Fruit fly (Drosophila melanogaster) whole organism, prepupa: ENCODE results near the gene mRpS24.

Experiments
- Blimp-1 ChIP-seq: fragments of 200-800 bp; sonication (Bioruptor generic); optimal IDR thresholded peaks from 3 replicates; lab custom pipeline; 2017; ENCODE audit warnings: missing biosample characterization, missing genetic modification characterization, mild to moderate bottlenecking, moderate library complexity, missing genetic modification reagents
- CG10631 ChIP-seq: fragments of 200-800 bp; sonication (Bioruptor generic); optimal IDR thresholded peaks from 2 replicates; lab custom pipeline; 2016; ENCODE audit warnings: missing biosample characterization, missing genetic modification characterization
- CG10669 ChIP-seq: fragments of 200-800 bp; sonication (Bioruptor generic); optimal IDR thresholded peaks from 3 replicates; lab custom pipeline; 2018; ENCODE audit warnings: missing biosample characterization, mild to moderate bottlenecking, missing genetic modification characterization, moderate library complexity
- CG11294 ChIP-seq: fragments of 200-800 bp; sonication (Bioruptor generic); IDR thresholded peaks from 2 replicates; pipeline ENCODE4 v1.3.6; 2022; ENCODE audit warnings: missing biosample characterization, missing genetic modification characterization
- CG11762 ChIP-seq: fragments of 200-800 bp; sonication (Bioruptor generic); optimal IDR thresholded peaks from 3 replicates; lab custom pipeline; 2016; ENCODE audit warnings: missing biosample characterization, missing genetic modification characterization; ENCODE audit not compliant: insufficient read depth
- CG11902 ChIP-seq: fragments of 200-800 bp; sonication (Bioruptor generic); optimal IDR thresholded peaks from 3 replicates; lab custom pipeline; 2016; ENCODE audit warnings: missing biosample characterization, missing genetic modification characterization
- CG15336 ChIP-seq: fragments of 200-800 bp; sonication (Bioruptor generic); IDR thresholded peaks from 2 replicates; pipeline ENCODE4 v1.3.6; 2022; ENCODE audit warnings: missing biosample characterization, missing genetic modification characterization
- CG1621 ChIP-seq: fragments of 200-800 bp; sonication (Bioruptor generic); optimal IDR thresholded peaks from 3 replicates; lab custom pipeline; 2018; ENCODE audit warnings: missing biosample characterization, mild to moderate bottlenecking, missing genetic modification characterization
- CG16779 ChIP-seq: fragments of 200-800 bp; sonication (Bioruptor generic); optimal IDR thresholded peaks from 3 replicates; lab custom pipeline; 2017; ENCODE audit warnings: missing biosample characterization, mild to moderate bottlenecking, missing genetic modification characterization
- CG31627 ChIP-seq: fragments of 200-800 bp; sonication (Bioruptor generic); optimal IDR thresholded peaks from 3 replicates; lab custom pipeline; 2016; ENCODE audit warnings: missing biosample characterization, missing genetic modification characterization
- CG32006 ChIP-seq: fragments of 200-800 bp; sonication (Bioruptor generic); optimal IDR thresholded peaks from 3 replicates; lab custom pipeline; 2017; ENCODE audit warnings: missing biosample characterization, mild to moderate bottlenecking, missing genetic modification characterization
- CG34406 ChIP-seq: fragments of 200-800 bp; sonication (Bioruptor generic); optimal IDR thresholded peaks from 3 replicates; lab custom pipeline; 2016; ENCODE audit warnings: missing biosample characterization, missing genetic modification characterization
- CG3919 ChIP-seq: fragments of 200-800 bp; sonication (Bioruptor generic); optimal IDR thresholded peaks from 3 replicates; lab custom pipeline; 2016; ENCODE audit warnings: missing biosample characterization, missing genetic modification characterization
- CG4318 ChIP-seq: fragments of 200-800 bp; sonication (Bioruptor generic); optimal IDR thresholded peaks from 3 replicates; lab custom pipeline; 2017; ENCODE audit warnings: missing biosample characterization, mild to moderate bottlenecking, missing genetic modification characterization
- CG6276 ChIP-seq: fragments of 200-800 bp; sonication (Bioruptor generic); optimal IDR thresholded peaks from 2 replicates; lab custom pipeline; 2017; ENCODE audit warnings: missing biosample characterization, mild to moderate bottlenecking, missing genetic modification characterization
- CG6792 ChIP-seq: fragments of 200-800 bp; sonication (Bioruptor generic); optimal IDR thresholded peaks from 3 replicates; lab custom pipeline; 2016; ENCODE audit warnings: missing biosample characterization, missing genetic modification characterization
- CG6808 ChIP-seq: fragments of 200-800 bp; sonication (Bioruptor generic); optimal IDR thresholded peaks from 3 replicates; lab custom pipeline; 2017; ENCODE audit warnings: missing biosample characterization, missing genetic modification characterization, mild to moderate bottlenecking, moderate library complexity, missing genetic modification reagents
- CG6854 ChIP-seq: fragments of 200-800 bp; sonication (Bioruptor generic); optimal IDR thresholded peaks from 2 replicates; lab custom pipeline; 2017; ENCODE audit warnings: missing biosample characterization, mild to moderate bottlenecking, missing genetic modification characterization
- CG7368 ChIP-seq: fragments of 200-800 bp; sonication (Bioruptor generic); optimal IDR thresholded peaks from 3 replicates; lab custom pipeline; 2016; ENCODE audit warnings: missing biosample characterization, missing genetic modification characterization
- CG8119 ChIP-seq: fragments of 200-800 bp; sonication (Bioruptor generic); IDR thresholded peaks from 3 replicates; pipeline ENCODE4 v1.3.6; 2022; ENCODE audit warnings: missing biosample characterization, missing genetic modification characterization
- CG8319 ChIP-seq: fragments of 200-800 bp; sonication (Bioruptor generic); optimal IDR thresholded peaks from 3 replicates; lab custom pipeline; 2016; ENCODE audit warnings: missing biosample characterization, missing genetic modification characterization
- CG9139 ChIP-seq: fragments of 200-800 bp; sonication (Bioruptor generic); optimal IDR thresholded peaks from 3 replicates; lab custom pipeline; 2017; ENCODE audit warnings: missing biosample characterization, mild to moderate bottlenecking, missing genetic modification characterization
- Eip75B ChIP-seq: fragments of 200-800 bp; sonication (Bioruptor generic); optimal IDR thresholded peaks from 3 replicates; lab custom pipeline; 2016; ENCODE audit warnings: missing biosample characterization, missing genetic modification characterization
- Eip78C ChIP-seq: fragments of 200-800 bp; sonication (Bioruptor generic); peaks from one replicate; lab custom pipeline; 2016; ENCODE audit warnings: missing biosample characterization, missing genetic modification characterization
- Eip93F ChIP-seq: fragments of 200-800 bp; sonication (Bioruptor generic); optimal IDR thresholded peaks from 2 replicates; lab custom pipeline; 2016; ENCODE audit warnings: missing biosample characterization, mild to moderate bottlenecking, missing genetic modification characterization
- Ets21C ChIP-seq: fragments of 200-800 bp; sonication (Bioruptor generic); optimal IDR thresholded peaks from 3 replicates; lab custom pipeline; 2016; ENCODE audit warnings: missing biosample characterization, missing genetic modification characterization
- Ets96B ChIP-seq: fragments of 200-800 bp; optimal IDR thresholded peaks from 2 replicates; lab custom pipeline; 2019; ENCODE audit warnings: missing biosample characterization, mild to moderate bottlenecking, missing genetic modification characterization, moderate library complexity
- Gug ChIP-seq: fragments of 200-800 bp; sonication (Bioruptor generic); IDR thresholded peaks from 2 replicates; pipeline ENCODE4 v1.3.6; 2022; ENCODE audit warnings: missing biosample characterization, missing genetic modification characterization
- Hr38 ChIP-seq: sonication (Bioruptor generic); optimal IDR thresholded peaks from 2 replicates; lab custom pipeline; 2016; ENCODE audit warnings: missing biosample characterization, missing genetic modification characterization
- Hr39 ChIP-seq: fragments of 200-800 bp; sonication (Bioruptor generic); optimal IDR thresholded peaks from 2 replicates; lab custom pipeline; 2016; ENCODE audit warnings: missing biosample characterization, missing genetic modification characterization
- Lpt ChIP-seq: fragments of 200-800 bp; sonication (Bioruptor generic); optimal IDR thresholded peaks from 3 replicates; lab custom pipeline; 2016; ENCODE audit warnings: missing biosample characterization, missing genetic modification characterization
- Met ChIP-seq: fragments of 200-800 bp; sonication (Bioruptor generic); optimal IDR thresholded peaks from 3 replicates; lab custom pipeline; 2016; ENCODE audit warnings: missing biosample characterization, missing genetic modification characterization
- Smox ChIP-seq: fragments of 200-800 bp; sonication (Bioruptor generic); optimal IDR thresholded peaks from 3 replicates; lab custom pipeline; 2016; ENCODE audit warnings: missing biosample characterization, missing genetic modification characterization
- Sox14 ChIP-seq: fragments of 200-800 bp; sonication (Bioruptor generic); optimal IDR thresholded peaks from 3 replicates; lab custom pipeline; 2016; ENCODE audit warnings: missing biosample characterization, missing genetic modification characterization
- cyc ChIP-seq: fragments of 200-800 bp; sonication (Bioruptor generic); optimal IDR thresholded peaks from 3 replicates; lab custom pipeline; 2016; ENCODE audit warnings: missing biosample characterization, missing genetic modification characterization
- dac ChIP-seq: fragments of 200-800 bp; sonication (Bioruptor generic); optimal IDR thresholded peaks from 2 replicates; lab custom pipeline; 2017; ENCODE audit warnings: missing biosample characterization, mild to moderate bottlenecking, missing genetic modification characterization
- dsx ChIP-seq: fragments of 200-800 bp; optimal IDR thresholded peaks from 3 replicates; lab custom pipeline; 2019; ENCODE audit warnings: missing biosample characterization, mild to moderate bottlenecking, missing genetic modification characterization, moderate library complexity; ENCODE audit not compliant: poor library complexity, severe bottlenecking
- fd59A ChIP-seq: fragments of 200-800 bp; sonication (Bioruptor generic); optimal IDR thresholded peaks from 2 replicates; lab custom pipeline; 2017; ENCODE audit warnings: missing biosample characterization, mild to moderate bottlenecking, missing genetic modification characterization, missing genetic modification reagents
- fd85E ChIP-seq: fragments of 200-800 bp; sonication (Bioruptor generic); optimal IDR thresholded peaks from 3 replicates; lab custom pipeline; 2016; ENCODE audit warnings: missing biosample characterization, missing genetic modification characterization
- fkh ChIP-seq: fragments of 200-800 bp; sonication (Bioruptor generic); optimal IDR thresholded peaks from 3 replicates; lab custom pipeline; 2017; ENCODE audit warnings: missing biosample characterization, mild to moderate bottlenecking, missing genetic modification characterization, moderate library complexity
- net ChIP-seq: fragments of 200-800 bp; sonication (Bioruptor generic); optimal IDR thresholded peaks from 3 replicates; lab custom pipeline; 2016; ENCODE audit warnings: missing biosample characterization, missing genetic modification characterization
- pdm3 ChIP-seq: fragments of 200-800 bp; sonication (Bioruptor generic); optimal IDR thresholded peaks from 3 replicates; lab custom pipeline; 2016; ENCODE audit warnings: missing biosample characterization, missing genetic modification characterization
- salr ChIP-seq, 2 experiments: fragments of 200-800 bp; sonication (Bioruptor generic); optimal IDR thresholded peaks; 3 replicates each; lab custom pipeline; 2016 to 2018; ENCODE audit warnings: missing biosample characterization in 2 of 2, missing genetic modification characterization in 2 of 2, mild to moderate bottlenecking in 1 of 2
- spab ChIP-seq: fragments of 200-800 bp; sonication (Bioruptor generic); optimal IDR thresholded peaks from 2 replicates; lab custom pipeline; 2017; ENCODE audit warnings: missing biosample characterization, mild to moderate bottlenecking, missing genetic modification characterization, missing genetic modification reagents
- ss ChIP-seq, 2 experiments: fragments of 200-800 bp; sonication (Bioruptor generic); optimal IDR thresholded peaks; 2 replicates in 1 of 2; 3 replicates in 1 of 2; lab custom pipeline; 2017 to 2018; ENCODE audit warnings: mild to moderate bottlenecking in 2 of 2, missing biosample characterization in 2 of 2, missing genetic modification characterization in 2 of 2, moderate library complexity in 1 of 2
- topi ChIP-seq: fragments of 200-800 bp; sonication (Bioruptor generic); optimal IDR thresholded peaks from 3 replicates; lab custom pipeline; 2016; ENCODE audit warnings: missing biosample characterization, missing genetic modification characterization
- vri ChIP-seq: fragments of 200-800 bp; sonication (Bioruptor generic); optimal IDR thresholded peaks from 3 replicates; lab custom pipeline; 2016; ENCODE audit warnings: missing biosample characterization, mild to moderate bottlenecking, missing genetic modification characterization

The mRpS24 gene

dm6 chr3R:24205935-24206334, 42.6 kb upstream of the mRpS24 start (continued):
- peak; percentile 37; the same call in 2 of the 3 replicates for TF ChIP-seq CG8119 (GFP tag; lab: Robert Waterston, UW)
- TF ChIP-seq net (GFP tag; lab: Kevin White, UChicago) = peak; percentile 28
- no peak for TF ChIP-seq Sox14 (GFP tag; lab: Kevin White, UChicago)
- TF ChIP-seq Blimp-1 (GFP tag; lab: Kevin White, UChicago) = peak; percentile 23
- TF ChIP-seq CG32006 = peak; percentile 75
- no peak for TF ChIP-seq CG8319 (GFP tag; lab: Kevin White, UChicago)
- no peak for TF ChIP-seq Ets21C
- TF ChIP-seq cyc (GFP tag; lab: Kevin White, UChicago) = peak; percentile 22
- peak; percentile 34 for TF ChIP-seq CG10631 (GFP tag; lab: Kevin White, UChicago)
- no peak for TF ChIP-seq CG6276 (GFP tag; lab: Kevin White, UChicago)
- no peak for TF ChIP-seq CG11294 (GFP tag; lab: Robert Waterston, UW)
- peak; percentile 47 for TF ChIP-seq CG3919
- no peak for TF ChIP-seq dac (GFP tag; lab: Kevin White, UChicago)
- no peak for TF ChIP-seq Ets96B (tag; lab: Kevin White, UChicago)

dm6 chr3R:24205234-24205894, 42.0 kb upstream of the mRpS24 start:
- TF ChIP-seq Blimp-1 (GFP tag; lab: Kevin White, UChicago) = peak; percentile 80
- TF ChIP-seq CG31627 = no peak
- TF ChIP-seq CG6854 (GFP tag; lab: Kevin White, UChicago) = peak; percentile 15
- TF ChIP-seq vri = peak; percentile 6
- TF ChIP-seq, all 60 proteins: peak for 3

- TF ChIP-seq CG34406 (GFP tag; lab: Kevin White, UChicago) (peak; percentile 12), fkh (GFP tag; lab: Kevin White, UChicago) (no peak), CG3919 (peak; percentile 41), spab (GFP tag; lab: Kevin White, UChicago) (no peak), Lpt (GFP tag; lab: Kevin White, UChicago) (peak; percentile 28), Met (no peak), topi (GFP tag; lab: Kevin White, UChicago) (no peak), CG4318 (GFP tag; lab: Kevin White, UChicago) (peak; percentile 84), pdm3 (GFP tag; lab: Kevin White, UChicago) (peak; percentile 40), Eip75B (GFP tag; lab: Kevin White, UChicago) (peak; percentile 16), Eip93F (GFP tag; lab: Kevin White, UChicago) (no peak), CG6808 (GFP tag; lab: Kevin White, UChicago) (no peak), Hr38 (GFP tag; lab: Kevin White, UChicago) (no peak), fd59A (GFP tag; lab: Kevin White, UChicago) (no peak), CG6792 (no peak), CG32006 (peak; percentile 87), salr (GFP tag; optimal IDR thresholded peaks at IDR 0.05; lab: Kevin White, UChicago) (no peak), Smox (GFP tag; lab: Kevin White, UChicago) (no peak), fd85E (GFP tag; lab: Kevin White, UChicago) (no peak), vri (no peak), dsx (GFP tag; lab: Kevin White, UChicago) (no peak), Eip78C (GFP tag; lab: Kevin White, UChicago) (peak; percentile 78), CG6854 (GFP tag; lab: Kevin White, UChicago) (no peak), Hr39 (GFP tag; lab: Kevin White, UChicago) (peak; percentile 19), CG11902 (GFP tag; lab: Kevin White, UChicago) (no peak), CG8319 (GFP tag; lab: Kevin White, UChicago) (no peak), CG15336 (GFP tag; lab: Robert Waterston, UW) (peak; percentile 68), CG16779 (no peak), Blimp-1 (GFP tag; lab: Kevin White, UChicago) (no peak), ss (GFP tag; optimal IDR thresholded peaks at IDR 0.05; lab: Kevin White, UChicago) (no peak), CG7368 (GFP tag; lab: Kevin White, UChicago) (no peak), CG11762 (GFP tag; lab: Kevin White, UChicago) (no peak), Gug (GFP tag; lab: Robert Waterston, UW) (no peak), CG10669 (GFP tag; lab: Kevin White, UChicago) (no peak), CG9139 (GFP tag; lab: Kevin White, UChicago) (no peak), CG1621 (tag; lab: Kevin White, UChicago) (no peak)
These were observed 40.7 kb upstream of the mRpS24 start for dm6 chr3R:24204022-24204421.
